Worm (Caenorhabditis elegans): Measurements from ENCODE around the gene cyp-44A1.

cyp-44A1 gene

DNA sequence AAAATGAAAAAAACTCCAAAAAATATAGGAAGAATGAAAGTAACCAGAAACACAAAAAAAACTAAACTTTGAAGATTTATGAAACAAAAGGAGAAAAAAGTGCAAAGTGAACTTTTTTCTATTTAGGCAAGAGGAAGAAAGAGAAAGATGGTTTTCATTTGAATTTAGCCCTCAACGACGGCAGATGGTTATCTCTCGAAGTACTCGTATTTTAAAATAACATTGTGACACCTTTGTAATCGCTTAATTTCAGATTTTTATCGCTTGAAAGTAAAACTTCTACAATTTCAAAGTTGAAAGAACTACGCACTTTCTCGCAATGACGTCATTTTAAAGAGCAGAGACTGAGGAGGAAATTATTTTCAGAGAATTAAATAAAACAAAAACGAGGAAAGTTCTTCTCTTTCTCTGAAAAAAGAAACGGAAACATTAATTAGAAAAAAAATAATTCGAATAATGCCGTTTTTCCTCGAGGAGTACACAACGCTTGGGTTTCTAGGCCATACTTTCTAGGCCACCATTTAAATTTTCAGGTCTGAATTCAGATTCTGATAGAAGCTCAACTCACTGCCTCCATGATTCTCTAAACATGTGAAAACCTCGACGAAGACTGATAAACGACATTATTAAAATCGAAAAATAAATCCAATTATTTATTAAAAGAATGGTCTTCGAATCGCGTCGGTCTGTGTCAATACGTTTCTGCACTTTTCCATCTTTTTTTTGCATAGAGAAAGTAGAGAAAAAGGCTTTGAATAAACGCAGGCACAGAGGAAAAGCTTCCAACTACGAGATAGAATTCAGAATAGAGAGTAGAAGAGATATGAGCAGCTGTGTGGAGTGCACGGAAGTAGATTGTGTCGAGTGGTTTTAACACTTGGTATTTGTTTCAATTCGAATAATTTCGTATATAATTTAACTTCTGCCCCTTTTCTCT lies 7.8 kb downstream of the cyp-44A1 start (continued):
- TF ChIP-seq saeg-2 (GFP tag; IDR thresholded peaks at IDR 0.05) (no peak), nhr-76 (tag; optimal IDR thresholded peaks at IDR 0.05) (no peak), zfp-3 (GFP tag; conservative IDR thresholded peaks at IDR 0.05) (no peak), attf-4 (tag; optimal IDR thresholded peaks at IDR 0.05) (no peak), lsy-2 (tag; optimal IDR thresholded peaks at IDR 0.05) (peak in 1 of 2 experiments; percentile 13), zip-2 (tag; optimal IDR thresholded peaks at IDR 0.05) (no peak), ZK337.2 (GFP tag; IDR thresholded peaks at IDR 0.05) (0 out of 2 replicates have a peak, but pooled peaks have one; percentile 49), mes-2 (tag; optimal IDR thresholded peaks at IDR 0.05; ENCODE audit: poor library complexity, severe bottlenecking) (peak; percentile 80), F49E8.2 (tag; optimal IDR thresholded peaks at IDR 0.05; ENCODE audit: borderline replicate concordance) (peak; percentile 43), unc-130 (GFP tag; optimal IDR thresholded peaks at IDR 0.05) (peak; percentile 72), hif-1 (tag; optimal IDR thresholded peaks at IDR 0.05) (peak in 1 of 2 experiments; percentile 28)

ce11 chrII:5512473-5513097 lies 8.7 kb downstream of the cyp-44A1 start:
- TF ChIP-seq mxl-3 (GFP tag; optimal IDR thresholded peaks at IDR 0.05) (peak; percentile 13), tra-1 (GFP tag; IDR thresholded peaks at IDR 0.05) (peak; percentile 82; the same call in 1 of the 2 replicates), dmd-6 (GFP tag; IDR thresholded peaks at IDR 0.05) (peak; percentile 94), cey-2 (tag; optimal IDR thresholded peaks at IDR 0.05; ENCODE audit: borderline replicate concordance, insufficient read depth) (no peak), nhr-77 (tag; optimal IDR thresholded peaks at IDR 0.05) (peak; percentile 76), hlh-30 (tag; optimal IDR thresholded peaks at IDR 0.05; ENCODE audit: insufficient read depth) (no peak), nhr-28 (tag; optimal IDR thresholded peaks at IDR 0.05) (peak; percentile 76), pqm-1 (tag; optimal IDR thresholded peaks at IDR 0.05) (peak; percentile 86), hlh-11 (tag; optimal IDR thresholded peaks at IDR 0.05) (peak; percentile 65), daf-16 (GFP tag; optimal IDR thresholded peaks at IDR 0.05) (no peak), daf-16 (tag; optimal IDR thresholded peaks at IDR 0.05) (peak; percentile 44), zip-11 (GFP tag; IDR thresholded peaks at IDR 0.05) (no peak), dve-1 (tag; optimal IDR thresholded peaks at IDR 0.05; ENCODE audit: insufficient read depth) (peak; percentile 77), zip-2 (tag; optimal IDR thresholded peaks at IDR 0.05) (no peak)

- TF ChIP-seq php-3 (GFP tag; IDR thresholded peaks at IDR 0.05): no peak
- no peak for TF ChIP-seq Y48G9A.11 (GFP tag; IDR thresholded peaks at IDR 0.05)
- no peak for TF ChIP-seq ceh-20 (GFP tag; IDR thresholded peaks at IDR 0.05)
- no peak for TF ChIP-seq mep-1 (tag; optimal IDR thresholded peaks at IDR 0.05)
- TF ChIP-seq mxl-2 (GFP tag; conservative IDR thresholded peaks at IDR 0.05): no peak
- TF ChIP-seq aha-1 (tag): peak; percentile 46
- TF ChIP-seq pqm-1 (tag; optimal IDR thresholded peaks at IDR 0.05): peak; percentile 40
- no peak for TF ChIP-seq lin-38 (GFP tag; IDR thresholded peaks at IDR 0.05)
- TF ChIP-seq zfp-2 (tag; optimal IDR thresholded peaks at IDR 0.05): no peak
Observed at ce11 chrII:5514846-5515245, 11.0 kb downstream of the cyp-44A1 start, which contains the start of gene sahd-1. Gene sahd-1 (minus strand): TSS chrII:5514945.

- no peak for TF ChIP-seq rbr-2 (tag; optimal IDR thresholded peaks at IDR 0.05)
- no peak for TF ChIP-seq lin-29 (GFP tag; IDR thresholded peaks at IDR 0.05)
- TF ChIP-seq Y105C5A.15 (GFP tag; IDR thresholded peaks at IDR 0.05): no peak
- no peak for TF ChIP-seq ctbp-1 (GFP tag; IDR thresholded peaks at IDR 0.05)
- peak; percentile 40 for TF ChIP-seq pqm-1 (tag; optimal IDR thresholded peaks at IDR 0.05)
- TF ChIP-seq mdt-29 (GFP tag; IDR thresholded peaks at IDR 0.05): no peak
Observed at ce11 chrII:5515542-5515941, 11.7 kb downstream of the cyp-44A1 start, which contains the start of gene ZK177.3. Gene ZK177.3 (plus strand): TSS chrII:5515842.

Measured in whole organism, L4 larva.